Worm (Caenorhabditis elegans): ENCODE results near the gene Y43C5B.2.

- TF ChIP-seq cog-1 (tag; optimal IDR thresholded peaks at IDR 0.05) (no peak), ztf-23 (GFP tag; IDR thresholded peaks at IDR 0.05) (no peak), ztf-29 (GFP tag; IDR thresholded peaks at IDR 0.05) (no peak), klf-2 (GFP tag; conservative IDR thresholded peaks at IDR 0.05) (no peak), T22C8.4 (GFP tag; IDR thresholded peaks at IDR 0.05) (no peak), med-1 (GFP tag; optimal IDR thresholded peaks at IDR 0.05; ENCODE audit: insufficient read depth) (no peak), flt-1 (GFP tag; IDR thresholded peaks at IDR 0.05) (no peak), ref-1 (GFP tag; conservative IDR thresholded peaks at IDR 0.05) (no peak), tab-1 (GFP tag; IDR thresholded peaks at IDR 0.05) (no peak)
Measured at ce11 chrIV:10360336-10360735, 8.2 kb upstream of the Y43C5B.2 start, which contains the start of gene ugt-59.
